Fruit fly (Drosophila melanogaster): Measurements from ENCODE around the gene Lint-1.

The Lint-1 gene

dm6 chrX:11137566-11138186, 11.4 kb upstream of the Lint-1 start, which contains the start of gene CDK2AP1 (continued):
- no peak for TF ChIP-seq peb (GFP tag; IDR thresholded peaks at IDR 0.05)
- TF ChIP-seq CG32532 (GFP tag; IDR thresholded peaks at IDR 0.05): peak; percentile 24
- peak; percentile 10 for TF ChIP-seq maf-S (GFP tag; optimal IDR thresholded peaks at IDR 0.05)
- TF ChIP-seq CG3838 (GFP tag; optimal IDR thresholded peaks at IDR 0.05): no peak
- TF ChIP-seq Neu2 (GFP tag; optimal IDR thresholded peaks at IDR 0.05; ENCODE audit: borderline replicate concordance): no peak
- TF ChIP-seq ewg (GFP tag; optimal IDR thresholded peaks at IDR 0.05): peak; percentile 10
- TF ChIP-seq ato (GFP tag; IDR thresholded peaks at IDR 0.05; ENCODE audit: partially characterized antibody): peak; percentile 80
- TF ChIP-seq ci (GFP tag; IDR thresholded peaks at IDR 0.05): no peak
- no peak for TF ChIP-seq CG6272 (GFP tag; IDR thresholded peaks at IDR 0.05)
- peak; percentile 77 for TF ChIP-seq CG16813 (GFP tag; IDR thresholded peaks at IDR 0.05; ENCODE audit: partially characterized antibody)
- no peak for TF ChIP-seq CG7928 (GFP tag; optimal IDR thresholded peaks at IDR 0.05)
- TF ChIP-seq stwl (tag; optimal IDR thresholded peaks at IDR 0.05): peak; percentile 46
- no peak for TF ChIP-seq dmrt99B (tag; optimal IDR thresholded peaks at IDR 0.05)
- TF ChIP-seq gfzf (GFP tag; optimal IDR thresholded peaks at IDR 0.05): peak; percentile 55
- no peak; the same call in 2 of the 3 replicates for TF ChIP-seq Doc3 (GFP tag; IDR thresholded peaks at IDR 0.05; ENCODE audit: partially characterized antibody)
- peak in 1 of 2 experiments; percentile 55 for TF ChIP-seq Dfd (GFP tag; optimal IDR thresholded peaks at IDR 0.05)
- peak; percentile 26 for TF ChIP-seq CG7839 (tag; optimal IDR thresholded peaks at IDR 0.05)
- peak; percentile 57; the same call in 1 of the 4 replicates for TF ChIP-seq chinmo (GFP tag; IDR thresholded peaks at IDR 0.05; ENCODE audit: partially characterized antibody)
- TF ChIP-seq CG2120 (GFP tag; optimal IDR thresholded peaks at IDR 0.05): peak; percentile 32
- peak; percentile 26; the same call in 1 of the 2 replicates for TF ChIP-seq crol (GFP tag; IDR thresholded peaks at IDR 0.05)
- TF ChIP-seq lab (GFP tag; optimal IDR thresholded peaks at IDR 0.05): no peak
- TF ChIP-seq Elba2 (GFP tag; optimal IDR thresholded peaks at IDR 0.05): no peak
- peak; percentile 55; the same call in 1 of the 2 replicates for TF ChIP-seq CG9932 (GFP tag; IDR thresholded peaks at IDR 0.05)
- peak; percentile 48 for TF ChIP-seq Atf3 (GFP tag; optimal IDR thresholded peaks at IDR 0.05)
- peak; percentile 12 for TF ChIP-seq dmrt11E (tag; optimal IDR thresholded peaks at IDR 0.05)
- peak; percentile 43 for TF ChIP-seq shn (GFP tag; optimal IDR thresholded peaks at IDR 0.05)
- TF ChIP-seq pnt (GFP tag; optimal IDR thresholded peaks at IDR 0.05): peak; percentile 50
- TF ChIP-seq CG30431 (GFP tag; optimal IDR thresholded peaks at IDR 0.05): peak; percentile 22
- peak; percentile 66 for TF ChIP-seq oc (tag; optimal IDR thresholded peaks at IDR 0.05)
- peak in 1 of 2 experiments; percentile 40 for TF ChIP-seq Eip74EF (GFP tag; optimal IDR thresholded peaks at IDR 0.05)
- no peak for TF ChIP-seq CG18476 (GFP tag; optimal IDR thresholded peaks at IDR 0.05)
- TF ChIP-seq btn (GFP tag; optimal IDR thresholded peaks at IDR 0.05): no peak
- no peak for TF ChIP-seq Hr51 (GFP tag; optimal IDR thresholded peaks at IDR 0.05)
- no peak for TF ChIP-seq CG5245 (GFP tag; optimal IDR thresholded peaks at IDR 0.05)
- TF ChIP-seq Meics (GFP tag; optimal IDR thresholded peaks at IDR 0.05): peak; percentile 0
- peak in 1 of 2 experiments; percentile 22 for TF ChIP-seq chif (GFP tag; optimal IDR thresholded peaks at IDR 0.05)
- peak; percentile 77 for TF ChIP-seq CG1603 (tag; optimal IDR thresholded peaks at IDR 0.05)
- TF ChIP-seq CG10267 (tag; optimal IDR thresholded peaks at IDR 0.05): no peak
- TF ChIP-seq ham (GFP tag; IDR thresholded peaks at IDR 0.05): no peak
- TF ChIP-seq usp (GFP tag; optimal IDR thresholded peaks at IDR 0.05): no peak
- peak; percentile 84 for TF ChIP-seq hb (GFP tag; IDR thresholded peaks at IDR 0.05; ENCODE audit: partially characterized antibody)
- peak; percentile 10 for TF ChIP-seq nerfin-1 (tag; optimal IDR thresholded peaks at IDR 0.05)
- TF ChIP-seq pan (optimal IDR thresholded peaks at IDR 0.05): no peak
- TF ChIP-seq pan (GFP tag; optimal IDR thresholded peaks at IDR 0.05 in 1 of 2, IDR thresholded peaks at IDR 0.05 in 1 of 2): no peak
- TF ChIP-seq CoRest (tag; optimal IDR thresholded peaks at IDR 0.05): peak; percentile 19
- no peak for TF ChIP-seq odd (GFP tag; optimal IDR thresholded peaks at IDR 0.05)
- TF ChIP-seq jumu (GFP tag; optimal IDR thresholded peaks at IDR 0.05): peak; percentile 48
- TF ChIP-seq CG8924 (tag; optimal IDR thresholded peaks at IDR 0.05): peak; percentile 31
- TF ChIP-seq danr (GFP tag; IDR thresholded peaks at IDR 0.05): no peak

Data from whole organism, embryonic.